Worm (Caenorhabditis elegans) whole organism, L4/young adult: ENCODE measurements around the gene C43D7.8.

Source experiments
- W03F9.2 ChIP-seq: fragments of 150-350 bp; optimal IDR thresholded peaks from 2 replicates; lab custom pipeline; 2014; ENCODE audit warnings: missing biosample characterization, missing genetic modification characterization
- dao-5 ChIP-seq: sonication (generic microtip); optimal IDR thresholded peaks from 2 replicates; lab custom pipeline; 2016; ENCODE audit warnings: missing genotype, missing genetic modification characterization, moderate library complexity, missing compliant biosample characterization
- him-1 ChIP-seq: sonication (generic microtip); optimal IDR thresholded peaks from 2 replicates; lab custom pipeline; 2016; ENCODE audit warnings: missing genotype, missing genetic modification reagents, missing genetic modification characterization, missing compliant biosample characterization

Gene C43D7.8

ce11 chrV:19308137-19308536 is 3.2 kb downstream of the C43D7.8 start:
- TF ChIP-seq him-1 (no peak), dao-5 (tag; lab: Kevin White, UChicago) (no peak), W03F9.2 (tag; lab: Kevin White, UChicago) (no peak)

ce11 chrV:19306906-19307305 is 4.4 kb downstream of the C43D7.8 start, which contains the start of gene F55C9.15:
F55C9.15 (minus strand) TSS chrV:19307006.
- TF ChIP-seq him-1 (no peak), W03F9.2 (tag; lab: Kevin White, UChicago) (no peak), dao-5 (tag; lab: Kevin White, UChicago) (no peak)

ce11 chrV:19303589-19304174 is 7.6 kb downstream of the C43D7.8 start, which contains the start of the genes fbxb-63 and fbxb-61:
fbxb-63 (minus strand) TSS chrV:19303730.
fbxb-61 (plus strand) TSS chrV:19304124.
- TF ChIP-seq him-1 (no peak), W03F9.2 (tag; lab: Kevin White, UChicago) (no peak), dao-5 (tag; lab: Kevin White, UChicago) (no peak)

- TF ChIP-seq him-1 (no peak), dao-5 (tag; lab: Kevin White, UChicago) (no peak), W03F9.2 (tag; lab: Kevin White, UChicago) (no peak)
These were observed 9.4 kb downstream of the C43D7.8 start, which contains the start of gene fbxb-62 for ce11 chrV:19301934-19302333. fbxb-62 (minus strand) TSS chrV:19302034.

- no peak for TF ChIP-seq W03F9.2 (tag; lab: Kevin White, UChicago)
- no peak for TF ChIP-seq him-1
- TF ChIP-seq dao-5 (tag; lab: Kevin White, UChicago), result no peak
These were observed 12.0 kb downstream of the C43D7.8 start, which contains the start of gene F55C9.14 for ce11 chrV:19299262-19299661. F55C9.14 (plus strand) TSS chrV:19299562.

ce11 chrV:19297510-19297909 is 13.8 kb downstream of the C43D7.8 start, which contains the start of gene fbxb-60:
fbxb-60 (plus strand) TSS chrV:19297810.
- no peak for TF ChIP-seq W03F9.2 (tag; lab: Kevin White, UChicago)
- TF ChIP-seq him-1, result no peak
- no peak for TF ChIP-seq dao-5 (tag; lab: Kevin White, UChicago)

ce11 chrV:19296723-19297122 is 14.6 kb downstream of the C43D7.8 start, which contains the start of gene F55C9.6:
F55C9.6 (minus strand) TSS chrV:19296823.
- TF ChIP-seq him-1 (no peak), dao-5 (tag; lab: Kevin White, UChicago) (no peak), W03F9.2 (tag; lab: Kevin White, UChicago) (no peak)

- TF ChIP-seq W03F9.2 (tag; lab: Kevin White, UChicago) (no peak), him-1 (no peak), dao-5 (tag; lab: Kevin White, UChicago) (no peak)
These were observed 18.3 kb downstream of the C43D7.8 start, which contains the start of gene F55C9.5 for ce11 chrV:19293025-19293424. F55C9.5 (minus strand) TSS chrV:19293125.

ce11 chrV:19288073-19288805 is 23.1 kb downstream of the C43D7.8 start, which contains the start of the genes F55C9.3 and fbxb-57:
F55C9.3 (minus strand) TSS chrV:19288173.
fbxb-57 (plus strand) TSS chrV:19288755.
- TF ChIP-seq dao-5 (tag; lab: Kevin White, UChicago), result no peak

- TF ChIP-seq W03F9.2 (tag; lab: Kevin White, UChicago) (no peak), him-1 (no peak), dao-5 (tag; lab: Kevin White, UChicago) (no peak)
These were observed 25.4 kb downstream of the C43D7.8 start for ce11 chrV:19285921-19286320.

ce11 chrV:19282314-19282713 is 29.0 kb downstream of the C43D7.8 start, which contains the start of gene fbxb-117:
fbxb-117 (plus strand) TSS chrV:19282614.
- no peak for TF ChIP-seq W03F9.2 (tag; lab: Kevin White, UChicago)
- TF ChIP-seq dao-5 (tag; lab: Kevin White, UChicago), result no peak
- TF ChIP-seq him-1, result no peak

- no peak for TF ChIP-seq W03F9.2 (tag; lab: Kevin White, UChicago)
- no peak for TF ChIP-seq him-1
- TF ChIP-seq dao-5 (tag; lab: Kevin White, UChicago), result no peak
These were observed 31.4 kb downstream of the C43D7.8 start, which contains the start of gene F21D9.8 for ce11 chrV:19279888-19280287. F21D9.8 (minus strand) TSS chrV:19279988.

ce11 chrV:19278488-19278887 is 32.8 kb downstream of the C43D7.8 start:
- TF ChIP-seq W03F9.2 (tag; lab: Kevin White, UChicago) (no peak), dao-5 (tag; lab: Kevin White, UChicago) (no peak), him-1 (no peak)

ce11 chrV:19276354-19276753 is 34.9 kb downstream of the C43D7.8 start:
- TF ChIP-seq him-1 (no peak), W03F9.2 (tag; lab: Kevin White, UChicago) (no peak), dao-5 (tag; lab: Kevin White, UChicago) (no peak)
